Worm (Caenorhabditis elegans): ENCODE results near the gene klf-3.

DNA sequence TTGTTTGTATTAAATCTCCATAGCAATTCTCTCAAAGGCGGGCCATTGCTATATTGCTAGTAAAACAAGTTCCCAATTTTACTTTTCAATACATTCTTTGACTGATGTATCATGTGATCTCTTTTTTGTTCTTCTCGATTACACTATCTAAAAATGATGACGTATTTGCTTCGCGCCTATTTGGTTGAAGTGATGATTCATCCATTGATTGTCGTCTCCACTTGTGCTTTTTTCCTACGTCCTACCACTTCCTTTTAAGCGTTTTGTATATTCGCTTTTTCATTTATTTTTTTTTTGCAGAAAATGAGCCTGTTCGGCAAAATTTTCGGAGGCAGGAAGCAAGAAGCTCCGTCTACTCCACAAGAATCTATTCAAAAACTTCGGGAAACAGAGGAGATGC lies 27.3 kb upstream of the klf-3 start, which contains the start of gene vps-32.1:
- no peak for TF ChIP-seq bed-3 (GFP tag; optimal IDR thresholded peaks at IDR 0.05)
- TF ChIP-seq drap-1 (GFP tag; optimal IDR thresholded peaks at IDR 0.05) = no peak
- TF ChIP-seq lsy-2 (tag; optimal IDR thresholded peaks at IDR 0.05) = no peak
- TF ChIP-seq nhr-76 (tag; optimal IDR thresholded peaks at IDR 0.05) = no peak
- TF ChIP-seq elt-3 (tag; optimal IDR thresholded peaks at IDR 0.05) = no peak
- TF ChIP-seq elt-1 (tag; optimal IDR thresholded peaks at IDR 0.05; ENCODE audit: borderline replicate concordance, insufficient read depth) = no peak
- TF ChIP-seq ztf-11 (tag; optimal IDR thresholded peaks at IDR 0.05) = no peak
